Worm (Caenorhabditis elegans) whole organism, young adult: ENCODE data around the gene srlf-30.

Experiments
- Y53F4B.3 ChIP-seq: fragments of 200-800 bp; sonication (Bioruptor generic); IDR thresholded peaks from 2 replicates; pipeline ENCODE4 v1.3.6; 2022; ENCODE audit warnings: missing genetic modification reagents, missing genetic modification characterization, missing compliant biosample characterization
- efl-1 ChIP-seq: fragments of 150-350 bp; optimal IDR thresholded peaks from 2 replicates; lab custom pipeline; 2014; ENCODE audit warnings: missing biosample characterization, missing genetic modification reagents, missing genetic modification characterization
- madf-6 ChIP-seq: fragments of 200-800 bp; sonication (Bioruptor generic); IDR thresholded peaks from 2 replicates; pipeline ENCODE4 v1.3.6; 2022; ENCODE audit warnings: missing genetic modification reagents, missing genetic modification characterization, missing compliant biosample characterization
- pha-4 ChIP-seq: fragments of 150-350 bp; sonication (generic microtip); optimal IDR thresholded peaks from 2 replicates; lab custom pipeline; 2014; ENCODE audit warnings: missing biosample characterization, missing genetic modification reagents, missing genetic modification characterization
- snpc-1.3 ChIP-seq: sonication (generic microtip); optimal IDR thresholded peaks from 2 replicates; lab custom pipeline; 2017; ENCODE audit warnings: missing genetic modification characterization, mild to moderate bottlenecking, missing compliant biosample characterization, antibody characterized with exemption, moderate library complexity, missing genotype, missing genetic modification reagents; ENCODE audit not compliant: insufficient read depth
- unc-62 ChIP-seq: fragments of 150-350 bp; optimal IDR thresholded peaks from 2 replicates; lab custom pipeline; 2014; ENCODE audit warnings: missing biosample characterization, missing genetic modification reagents, missing genetic modification characterization
- zim-3 ChIP-seq: sonication (generic microtip); optimal IDR thresholded peaks from 2 replicates; lab custom pipeline; 2017; ENCODE audit warnings: mild to moderate bottlenecking, missing genetic modification characterization, moderate library complexity, missing compliant biosample characterization

DNA sequence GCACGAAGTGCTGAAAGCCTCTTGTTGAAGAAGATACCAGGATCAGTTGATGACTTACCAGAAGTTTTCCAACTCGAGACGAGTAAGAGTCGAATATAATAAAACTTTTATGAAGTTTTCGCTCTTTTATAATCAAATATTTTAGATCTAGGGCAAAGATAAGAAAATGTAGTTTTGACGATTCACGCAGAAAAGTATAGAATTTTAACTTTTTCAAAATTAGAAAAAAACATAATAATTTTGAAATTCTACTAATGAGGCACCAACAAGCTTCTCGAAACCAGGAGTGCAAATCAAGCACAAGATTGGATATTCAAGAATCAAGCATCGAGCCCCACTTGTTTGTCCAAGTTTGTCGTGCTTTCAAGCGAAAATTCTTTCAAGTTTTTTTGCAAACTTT is 48.6 kb downstream of the srlf-30 start, which contains the start of gene Y69E1A.1:
- TF ChIP-seq unc-62 (no peak), zim-3 (no peak), efl-1 (GFP tag; lab: Kevin White, UChicago) (no peak), Y53F4B.3 (GFP tag; lab: Robert Waterston, UW) (no peak), madf-6 (no peak), pha-4 (tag; lab: Kevin White, UChicago) (no peak), snpc-1.3 (no peak)
